Worm (Caenorhabditis elegans): Measurements from ENCODE around the gene psf-1.
A peak's percentile ranks its signal among the peaks of the same experiment; 100 is the strongest.

The psf-1 gene

DNA sequence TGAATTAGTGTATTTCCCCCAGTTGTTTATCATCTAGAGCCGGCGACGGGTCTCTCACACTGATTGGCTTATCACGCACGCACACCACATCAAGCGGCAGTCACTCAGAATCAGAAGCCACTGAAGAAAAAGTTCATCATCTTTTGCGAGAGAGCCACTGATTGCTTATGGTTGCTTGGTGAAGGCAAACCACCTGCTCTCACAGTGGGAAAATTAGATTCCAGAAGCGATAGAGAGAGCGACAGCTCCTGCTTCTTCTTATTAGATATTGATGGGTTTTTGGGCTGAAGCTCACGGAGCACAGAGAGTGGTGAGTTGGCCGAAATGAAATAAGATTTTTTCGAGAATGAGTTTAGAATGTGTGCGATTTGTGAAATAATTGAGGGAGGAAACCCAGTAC, 12.4 kb upstream of the psf-1 start:
- TF ChIP-seq ztf-1 (GFP tag; conservative IDR thresholded peaks at IDR 0.05): no peak
- TF ChIP-seq lin-11 (tag; optimal IDR thresholded peaks at IDR 0.05): peak; percentile 10

DNA sequence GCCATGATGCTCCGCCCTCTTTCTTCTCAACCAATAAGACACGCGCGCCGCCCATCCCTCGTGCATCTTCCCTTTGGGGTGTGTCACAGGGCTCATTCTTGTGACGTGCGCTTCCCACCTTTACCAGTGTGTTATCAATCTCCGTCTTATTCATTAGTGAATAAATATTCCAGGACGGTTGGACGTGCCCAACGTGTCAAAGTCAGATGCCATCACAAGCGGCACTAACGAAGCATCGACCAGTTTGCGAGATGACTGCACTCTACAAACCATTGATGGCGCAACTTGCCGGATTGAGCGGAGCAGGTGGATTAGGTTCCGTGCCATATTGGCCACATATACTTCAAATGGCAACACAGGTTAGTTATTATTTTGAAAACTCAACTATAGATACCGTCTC, 8.3 kb upstream of the psf-1 start:
- TF ChIP-seq nhr-23 (tag; optimal IDR thresholded peaks at IDR 0.05) (no peak), nhr-129 (tag; optimal IDR thresholded peaks at IDR 0.05) (no peak), sma-3 (GFP tag; optimal IDR thresholded peaks at IDR 0.05) (no peak), unc-55 (GFP tag; optimal IDR thresholded peaks at IDR 0.05) (no peak)

DNA sequence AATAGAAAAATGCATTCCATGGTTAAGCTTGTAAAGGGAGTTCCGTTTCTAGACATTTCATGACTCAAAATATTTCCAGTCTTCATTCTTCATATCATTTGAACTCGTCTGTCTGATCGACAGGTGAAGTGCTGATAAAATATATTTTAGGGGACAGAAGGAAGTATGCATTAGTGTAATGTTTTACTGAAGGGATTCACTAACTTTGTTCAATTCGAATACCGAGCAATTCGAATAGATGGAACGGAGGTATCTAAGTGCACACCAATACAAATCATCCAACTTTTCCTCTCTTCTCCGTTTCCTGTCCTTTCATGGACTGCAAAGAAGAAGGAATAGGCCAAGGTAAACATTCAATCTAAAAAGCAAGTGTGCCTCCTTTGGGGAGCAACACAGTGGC, 4.7 kb upstream of the psf-1 start:
- TF ChIP-seq fos-1 (tag; optimal IDR thresholded peaks at IDR 0.05) (peak; percentile 36), ZK546.5 (tag; optimal IDR thresholded peaks at IDR 0.05) (no peak)

DNA sequence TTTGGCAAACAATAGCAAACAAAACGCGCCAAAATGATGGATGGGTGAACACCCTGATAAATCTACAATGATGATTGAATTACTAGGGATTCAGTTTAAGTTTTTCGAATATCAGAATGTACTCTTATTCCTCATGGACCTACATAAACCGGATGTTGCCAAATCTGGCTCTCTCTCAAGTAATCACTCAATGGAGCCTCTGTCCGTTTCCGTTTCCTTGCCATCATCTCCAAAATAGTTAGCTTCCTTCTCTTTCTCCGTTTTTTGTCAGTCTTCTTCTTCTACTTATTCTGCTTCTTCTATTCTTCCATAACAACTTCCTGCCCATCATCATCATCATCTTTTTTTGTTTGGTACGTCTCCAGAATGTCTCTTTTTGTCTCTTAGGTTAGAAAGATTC, 3.1 kb upstream of the psf-1 start:
- no peak for TF ChIP-seq sma-9 (GFP tag; optimal IDR thresholded peaks at IDR 0.05)
- no peak for TF ChIP-seq sma-9 (tag; optimal IDR thresholded peaks at IDR 0.05)
- no peak for TF ChIP-seq unc-55 (GFP tag; optimal IDR thresholded peaks at IDR 0.05)
- TF ChIP-seq sem-4 (tag; optimal IDR thresholded peaks at IDR 0.05): no peak
- TF ChIP-seq mdl-1 (tag; optimal IDR thresholded peaks at IDR 0.05): no peak
- TF ChIP-seq elt-1 (tag; optimal IDR thresholded peaks at IDR 0.05): no peak
- TF ChIP-seq nhr-23 (tag; optimal IDR thresholded peaks at IDR 0.05): no peak

ce11 chrII:9966954-9967353, 1.5 kb upstream of the psf-1 start, which contains the start of gene dtmk-1:
Gene dtmk-1 (minus strand): TSS chrII:9967099.
- TF ChIP-seq ztf-4 (tag; optimal IDR thresholded peaks at IDR 0.05) (no peak), lin-13 (GFP tag; optimal IDR thresholded peaks at IDR 0.05) (no peak), elt-1 (tag; optimal IDR thresholded peaks at IDR 0.05) (no peak), sma-9 (GFP tag; optimal IDR thresholded peaks at IDR 0.05) (peak; percentile 15), sma-9 (tag; optimal IDR thresholded peaks at IDR 0.05) (no peak), F13H6.1 (tag; optimal IDR thresholded peaks at IDR 0.05) (no peak)

DNA sequence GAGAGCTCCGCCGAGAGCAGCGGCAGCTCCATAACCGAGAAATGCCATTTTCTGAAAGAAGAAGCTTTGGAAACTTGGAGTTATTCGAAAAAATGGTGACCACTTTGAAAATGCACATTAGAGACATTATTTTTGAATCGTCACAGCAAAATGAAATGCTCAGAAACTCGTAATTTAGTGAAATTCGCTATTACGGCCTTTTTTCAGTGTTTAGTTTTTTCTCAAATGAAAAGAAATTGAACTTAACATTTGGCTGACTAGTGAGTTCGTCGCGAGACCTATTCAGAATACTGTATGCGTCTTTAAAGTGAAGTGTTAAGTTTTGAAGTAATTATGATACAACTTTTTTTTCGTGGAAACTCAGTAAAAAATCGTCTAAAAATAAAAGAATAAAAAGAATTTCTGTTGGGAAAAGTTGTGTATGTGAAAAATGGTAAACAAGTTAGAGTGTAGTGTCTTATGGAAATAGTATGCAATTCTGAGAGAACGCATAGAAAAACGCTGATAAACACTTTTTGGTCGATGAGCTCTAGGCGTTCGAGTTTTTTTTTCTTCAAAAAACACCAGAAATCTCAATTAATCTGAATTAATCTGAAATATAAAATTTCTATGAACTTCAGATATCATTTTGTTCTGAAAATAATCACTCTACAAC, 2.1 kb downstream of the psf-1 start, which contains the start of gene R53.5:
Gene R53.5, minus strand, starts transcription at position 51 of the 655 bp plus-strand sequence.
- no peak for TF ChIP-seq dmd-4 (tag; optimal IDR thresholded peaks at IDR 0.05)

DNA sequence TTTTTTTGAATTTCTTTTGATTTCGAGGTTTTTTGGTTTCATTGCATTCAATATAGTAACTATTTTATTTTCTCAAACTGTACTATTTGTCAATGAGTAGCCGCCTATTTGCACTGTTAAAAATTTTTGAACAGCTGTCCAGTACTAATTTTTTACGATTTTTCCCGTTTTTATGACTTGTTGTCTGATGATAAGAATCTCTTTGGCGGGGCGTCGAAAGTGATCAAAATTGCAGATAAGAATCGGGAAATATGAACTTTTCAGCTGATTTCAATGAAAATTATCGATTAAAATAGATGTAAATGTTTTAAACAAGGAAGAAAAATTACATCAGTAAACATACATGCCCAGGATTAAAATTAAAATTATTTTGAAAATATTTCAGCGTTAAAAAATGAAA, 5.7 kb downstream of the psf-1 start:
- TF ChIP-seq nhr-6 (tag; optimal IDR thresholded peaks at IDR 0.05): no peak
- TF ChIP-seq alr-1 (tag; optimal IDR thresholded peaks at IDR 0.05): no peak
- peak; percentile 32 for TF ChIP-seq nhr-25 (tag; optimal IDR thresholded peaks at IDR 0.05)
- peak; percentile 46 for TF ChIP-seq crh-2 (tag; optimal IDR thresholded peaks at IDR 0.05)
- peak; percentile 81 for TF ChIP-seq fos-1 (tag; optimal IDR thresholded peaks at IDR 0.05)
- no peak for TF ChIP-seq R02D3.7 (tag; optimal IDR thresholded peaks at IDR 0.05)
- peak; percentile 83 for TF ChIP-seq sma-9 (GFP tag; optimal IDR thresholded peaks at IDR 0.05)
- no peak for TF ChIP-seq sma-9 (tag; optimal IDR thresholded peaks at IDR 0.05)
- TF ChIP-seq egl-27 (tag; optimal IDR thresholded peaks at IDR 0.05): no peak
- peak; percentile 9 for TF ChIP-seq gmeb-1 (tag; optimal IDR thresholded peaks at IDR 0.05)
- no peak for TF ChIP-seq ztf-4 (tag; optimal IDR thresholded peaks at IDR 0.05)
- TF ChIP-seq nhr-11 (tag; optimal IDR thresholded peaks at IDR 0.05): no peak
- no peak for TF ChIP-seq ceh-16 (tag; optimal IDR thresholded peaks at IDR 0.05)

ce11 chrII:9974967-9975366, 6.5 kb downstream of the psf-1 start, which contains the start of gene aakg-5:
Gene aakg-5 (minus strand): TSS chrII:9975125.
- TF ChIP-seq aly-2 (tag; optimal IDR thresholded peaks at IDR 0.05) (no peak), gmeb-1 (tag; optimal IDR thresholded peaks at IDR 0.05) (peak; percentile 81), lsy-2 (tag; optimal IDR thresholded peaks at IDR 0.05) (peak in 1 of 2 experiments; percentile 85), F13H6.1 (tag; optimal IDR thresholded peaks at IDR 0.05) (peak; percentile 95), nhr-12 (tag; optimal IDR thresholded peaks at IDR 0.05) (no peak), ztf-11 (tag; optimal IDR thresholded peaks at IDR 0.05) (no peak), mab-5 (tag; optimal IDR thresholded peaks at IDR 0.05) (peak; percentile 58), egl-27 (tag; optimal IDR thresholded peaks at IDR 0.05) (peak; percentile 90), nhr-23 (tag; optimal IDR thresholded peaks at IDR 0.05) (no peak), zag-1 (tag; optimal IDR thresholded peaks at IDR 0.05) (peak; percentile 20), ZK546.5 (tag; optimal IDR thresholded peaks at IDR 0.05) (no peak), nhr-21 (tag; optimal IDR thresholded peaks at IDR 0.05) (peak; percentile 83), nhr-237 (tag; optimal IDR thresholded peaks at IDR 0.05) (no peak), dmd-4 (tag; optimal IDR thresholded peaks at IDR 0.05) (no peak), C34F6.9 (tag; optimal IDR thresholded peaks at IDR 0.05) (peak; percentile 82), sma-9 (GFP tag; optimal IDR thresholded peaks at IDR 0.05) (peak; percentile 98), sma-9 (tag; optimal IDR thresholded peaks at IDR 0.05) (no peak), sem-4 (tag; optimal IDR thresholded peaks at IDR 0.05) (peak; percentile 81), skn-1 (tag; optimal IDR thresholded peaks at IDR 0.05) (no peak), blmp-1 (tag; optimal IDR thresholded peaks at IDR 0.05; ENCODE audit: insufficient read depth) (peak; percentile 65), ceh-82 (tag; optimal IDR thresholded peaks at IDR 0.05) (no peak), nhr-11 (tag; optimal IDR thresholded peaks at IDR 0.05) (no peak)
